Worm (Caenorhabditis elegans): ENCODE results near the gene F14B8.4.
"Not testable (repeated sequence)": the region's sequence is repeated elsewhere in the genome, so short reads cannot be mapped to it uniquely, and the experiment has no call there.

The F14B8.4 gene

DNA sequence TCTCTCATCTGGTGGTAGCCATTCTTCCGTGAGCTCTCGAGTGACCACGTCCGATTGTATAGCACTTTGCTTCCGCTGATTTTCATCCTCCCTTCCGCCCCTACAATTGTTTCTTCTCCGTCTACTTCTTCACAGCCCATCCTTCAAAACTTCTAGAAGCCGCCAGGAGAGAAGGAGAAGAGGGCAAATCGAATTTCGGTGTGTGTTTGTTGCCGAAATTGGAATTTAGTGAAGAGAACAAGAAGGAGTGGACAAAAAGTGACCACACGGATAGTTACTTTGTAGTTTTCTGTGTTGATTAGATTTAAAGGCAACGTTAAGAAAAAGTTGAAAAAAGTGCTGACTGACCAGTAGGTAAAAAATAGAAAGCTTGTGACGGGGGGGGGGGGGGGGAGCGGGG lies 6.7 kb downstream of the F14B8.4 start:
- TF ChIP-seq ztf-23 (GFP tag; IDR thresholded peaks at IDR 0.05) (no peak), tab-1 (GFP tag; IDR thresholded peaks at IDR 0.05) (no peak), med-1 (GFP tag; optimal IDR thresholded peaks at IDR 0.05; ENCODE audit: insufficient read depth) (no peak), ref-1 (GFP tag; conservative IDR thresholded peaks at IDR 0.05) (no peak)

ce11 chrX:6889374-6889773 lies 10.4 kb downstream of the F14B8.4 start, which contains the start of gene unc-6:
unc-6 (plus strand) TSS chrX:6889674.
- TF ChIP-seq med-1 (GFP tag; optimal IDR thresholded peaks at IDR 0.05; ENCODE audit: insufficient read depth) (no peak), T22C8.4 (GFP tag; IDR thresholded peaks at IDR 0.05) (no peak), cog-1 (tag; optimal IDR thresholded peaks at IDR 0.05) (no peak), flt-1 (GFP tag; IDR thresholded peaks at IDR 0.05) (no peak), ztf-23 (GFP tag; IDR thresholded peaks at IDR 0.05) (no peak), tab-1 (GFP tag; IDR thresholded peaks at IDR 0.05) (no peak), ref-1 (GFP tag; conservative IDR thresholded peaks at IDR 0.05) (no peak), klf-2 (GFP tag; conservative IDR thresholded peaks at IDR 0.05) (no peak), ztf-29 (GFP tag; IDR thresholded peaks at IDR 0.05) (no peak)

DNA sequence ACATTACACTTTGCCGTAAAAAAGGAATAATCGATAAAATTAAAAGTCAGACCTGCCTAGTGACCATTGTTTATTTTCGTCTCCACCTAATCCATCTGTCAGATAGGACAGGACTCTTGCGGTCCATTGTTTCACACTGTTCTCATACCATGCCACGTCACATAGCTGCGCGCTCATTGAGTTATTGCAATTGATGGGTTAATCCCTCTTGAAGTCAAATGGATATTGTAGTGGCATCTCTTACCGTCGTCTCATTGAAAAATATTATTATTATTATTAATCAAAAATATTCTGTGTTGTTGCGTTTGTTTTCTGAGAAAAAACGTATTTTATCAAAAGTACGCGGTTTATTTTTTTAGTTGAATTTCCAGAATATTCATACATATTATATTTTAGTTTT lies 11.5 kb downstream of the F14B8.4 start:
- TF ChIP-seq med-1 (GFP tag; optimal IDR thresholded peaks at IDR 0.05; ENCODE audit: insufficient read depth) (no peak), flt-1 (GFP tag; IDR thresholded peaks at IDR 0.05) (no peak), ztf-23 (GFP tag; IDR thresholded peaks at IDR 0.05) (no peak), cog-1 (tag; optimal IDR thresholded peaks at IDR 0.05) (no peak), T22C8.4 (GFP tag; IDR thresholded peaks at IDR 0.05) (no peak), ztf-29 (GFP tag; IDR thresholded peaks at IDR 0.05) (no peak)

DNA sequence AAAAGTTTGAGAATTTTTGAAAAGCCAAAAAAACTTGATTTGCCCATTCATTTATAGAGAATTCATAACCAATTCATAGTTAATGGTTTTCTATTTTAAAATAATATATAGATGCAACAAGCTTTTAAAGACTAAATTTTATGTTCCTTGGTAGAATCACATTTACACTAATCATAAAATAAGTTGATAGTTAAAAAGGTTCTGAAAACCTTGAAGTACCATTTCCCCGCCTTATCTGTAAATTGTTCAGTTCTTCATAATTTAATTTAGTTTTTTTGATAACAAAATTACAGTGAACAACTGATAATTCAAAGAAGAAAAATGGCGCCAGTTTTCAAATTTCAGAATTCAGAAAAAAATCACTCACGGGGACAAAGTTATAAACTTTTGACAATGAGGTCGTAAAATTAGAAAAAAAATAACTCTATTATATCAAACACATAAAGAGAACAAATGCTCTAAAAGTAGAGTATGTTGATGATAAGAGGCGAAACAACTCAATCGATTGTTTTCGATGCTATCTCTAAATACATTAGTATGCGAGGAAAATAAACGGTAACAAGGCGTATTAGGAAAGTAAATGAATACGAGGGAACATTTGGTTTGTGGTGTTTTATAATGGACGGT lies 14.4 kb downstream of the F14B8.4 start, which contains the start of gene F41C6.7:
F41C6.7 (minus strand) TSS at position 51 of the 627 bp plus-strand sequence.
- TF ChIP-seq cog-1 (tag; optimal IDR thresholded peaks at IDR 0.05) (no peak), tab-1 (GFP tag; IDR thresholded peaks at IDR 0.05) (no peak), ztf-23 (GFP tag; IDR thresholded peaks at IDR 0.05) (no peak), med-1 (GFP tag; optimal IDR thresholded peaks at IDR 0.05; ENCODE audit: insufficient read depth) (no peak), ztf-29 (GFP tag; IDR thresholded peaks at IDR 0.05) (no peak), klf-2 (GFP tag; conservative IDR thresholded peaks at IDR 0.05) (no peak), flt-1 (GFP tag; IDR thresholded peaks at IDR 0.05) (no peak)

DNA sequence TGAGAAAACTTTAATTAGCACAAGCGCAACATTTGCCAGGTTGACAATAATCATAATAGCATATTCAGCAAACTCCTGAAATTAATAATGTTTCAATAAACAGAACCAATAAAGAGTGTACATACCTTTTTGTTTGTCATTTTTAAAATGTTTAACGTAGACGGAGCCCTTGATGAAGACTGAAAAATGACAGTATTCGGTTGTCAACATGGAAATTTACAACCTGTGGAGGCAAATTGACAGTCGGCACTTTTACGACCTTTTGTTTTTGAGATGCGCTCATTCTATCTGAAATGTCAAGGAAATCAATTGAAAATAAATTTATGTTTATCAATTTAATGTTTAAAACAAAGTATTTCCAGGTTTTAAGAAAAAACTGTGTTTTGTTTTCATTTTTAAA lies 15.3 kb downstream of the F14B8.4 start:
- TF ChIP-seq tab-1 (GFP tag; IDR thresholded peaks at IDR 0.05) (no peak), cog-1 (tag; optimal IDR thresholded peaks at IDR 0.05) (no peak), med-1 (GFP tag; optimal IDR thresholded peaks at IDR 0.05; ENCODE audit: insufficient read depth) (no peak), ztf-23 (GFP tag; IDR thresholded peaks at IDR 0.05) (no peak), ref-1 (GFP tag; conservative IDR thresholded peaks at IDR 0.05) (no peak), klf-2 (GFP tag; conservative IDR thresholded peaks at IDR 0.05) (no peak), T22C8.4 (GFP tag; IDR thresholded peaks at IDR 0.05) (no peak), flt-1 (GFP tag; IDR thresholded peaks at IDR 0.05) (no peak), ztf-29 (GFP tag; IDR thresholded peaks at IDR 0.05) (no peak)

DNA sequence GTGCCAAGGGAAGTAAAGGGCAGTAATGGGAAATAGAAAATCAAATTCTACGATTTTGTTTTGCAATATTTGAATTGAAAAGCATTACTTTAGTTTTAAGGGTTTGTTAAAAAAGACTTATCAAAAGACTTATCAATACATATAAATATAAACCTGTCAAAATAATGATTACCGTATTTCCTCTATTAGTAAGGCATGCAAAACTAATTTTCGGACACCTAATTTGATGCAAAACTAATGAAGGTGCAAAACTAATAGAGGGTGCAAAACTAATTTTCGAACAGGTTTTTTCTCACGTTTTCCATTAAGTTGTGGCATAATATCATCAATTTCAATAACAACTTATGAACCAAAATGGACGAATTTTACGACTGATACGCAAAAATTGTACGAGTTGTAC lies 18.0 kb downstream of the F14B8.4 start, which contains the start of gene F41C6.6:
F41C6.6 (minus strand) TSS at position 101 of the 400 bp plus-strand sequence.
- not testable (repeated sequence) for TF ChIP-seq ztf-29 (GFP tag; IDR thresholded peaks at IDR 0.05); med-1 (GFP tag; optimal IDR thresholded peaks at IDR 0.05; ENCODE audit: insufficient read depth); T22C8.4 (GFP tag; IDR thresholded peaks at IDR 0.05)

DNA sequence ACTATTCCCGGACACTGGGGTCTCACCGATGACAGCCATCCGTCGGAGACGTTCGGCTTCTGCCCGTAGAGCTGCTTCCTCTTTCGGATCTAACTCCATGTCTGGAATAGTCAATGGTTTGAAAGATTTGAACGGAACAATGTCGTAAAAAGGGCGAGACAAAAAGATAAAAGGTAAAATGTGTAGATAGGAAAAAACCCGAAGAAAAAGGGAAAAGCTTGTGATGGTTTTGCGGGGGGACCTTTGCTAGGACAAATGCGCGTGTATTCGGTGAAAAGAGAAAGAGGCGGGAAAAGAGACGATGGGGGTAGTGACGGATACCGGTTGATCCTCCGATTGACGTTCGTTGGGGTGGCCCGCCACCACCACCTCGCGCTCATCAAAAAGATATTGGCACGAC lies 22.3 kb downstream of the F14B8.4 start, which contains the start of gene col-173:
col-173 (minus strand) TSS at position 101 of the 400 bp plus-strand sequence.
- TF ChIP-seq tab-1 (GFP tag; IDR thresholded peaks at IDR 0.05) (no peak), ztf-23 (GFP tag; IDR thresholded peaks at IDR 0.05) (no peak), cog-1 (tag; optimal IDR thresholded peaks at IDR 0.05) (no peak), T22C8.4 (GFP tag; IDR thresholded peaks at IDR 0.05) (no peak), med-1 (GFP tag; optimal IDR thresholded peaks at IDR 0.05; ENCODE audit: insufficient read depth) (no peak), klf-2 (GFP tag; conservative IDR thresholded peaks at IDR 0.05) (no peak)

ce11 chrX:6875273-6875672 lies 24.5 kb downstream of the F14B8.4 start:
- TF ChIP-seq flt-1 (GFP tag; IDR thresholded peaks at IDR 0.05) (no peak), tab-1 (GFP tag; IDR thresholded peaks at IDR 0.05) (no peak), ztf-23 (GFP tag; IDR thresholded peaks at IDR 0.05) (no peak), T22C8.4 (GFP tag; IDR thresholded peaks at IDR 0.05) (no peak), ref-1 (GFP tag; conservative IDR thresholded peaks at IDR 0.05) (no peak)

- TF ChIP-seq med-1 (GFP tag; optimal IDR thresholded peaks at IDR 0.05; ENCODE audit: insufficient read depth), result no peak
- TF ChIP-seq T22C8.4 (GFP tag; IDR thresholded peaks at IDR 0.05), result no peak
- no peak for TF ChIP-seq ztf-29 (GFP tag; IDR thresholded peaks at IDR 0.05)
- TF ChIP-seq klf-2 (GFP tag; conservative IDR thresholded peaks at IDR 0.05), result no peak
- no peak for TF ChIP-seq cog-1 (tag; optimal IDR thresholded peaks at IDR 0.05)
- no peak for TF ChIP-seq ref-1 (GFP tag; conservative IDR thresholded peaks at IDR 0.05)
- TF ChIP-seq ztf-23 (GFP tag; IDR thresholded peaks at IDR 0.05), result no peak
- TF ChIP-seq tab-1 (GFP tag; IDR thresholded peaks at IDR 0.05), result no peak
- no peak for TF ChIP-seq flt-1 (GFP tag; IDR thresholded peaks at IDR 0.05)
Observed at ce11 chrX:6874723-6875122, 25.0 kb downstream of the F14B8.4 start, which contains the start of gene F41C6.4. F41C6.4 (minus strand) TSS chrX:6874823.

DNA sequence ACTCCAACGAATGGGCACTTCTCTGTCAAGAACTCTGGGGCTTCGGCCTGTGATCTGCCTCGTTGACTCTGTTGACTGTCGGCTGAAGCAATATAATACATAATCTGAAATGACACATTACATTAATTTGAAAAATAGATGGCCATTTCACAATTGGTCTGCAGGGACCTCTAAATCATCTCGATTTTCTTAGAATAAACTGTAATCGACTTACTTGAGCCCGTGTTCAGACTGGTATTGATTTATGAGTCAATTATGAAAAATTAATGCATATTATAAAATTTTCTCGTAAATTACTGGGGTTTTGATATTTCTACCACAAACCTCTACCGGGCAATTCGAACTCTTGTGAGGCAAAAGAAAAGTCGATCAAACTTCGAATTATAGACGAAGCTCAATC lies 31.1 kb downstream of the F14B8.4 start, which contains the start of gene C53B7.6:
C53B7.6 (minus strand) TSS at position 101 of the 400 bp plus-strand sequence.
- not testable (repeated sequence) for TF ChIP-seq klf-2 (GFP tag; conservative IDR thresholded peaks at IDR 0.05); T22C8.4 (GFP tag; IDR thresholded peaks at IDR 0.05); flt-1 (GFP tag; IDR thresholded peaks at IDR 0.05)
